Fruit fly (Drosophila melanogaster) whole organism, embryonic: ENCODE results near the gene CG4313.

Experiments
- Blimp-1 ChIP-seq: fragments of 200-800 bp; sonication (Bioruptor generic); optimal IDR thresholded peaks from 3 replicates; lab custom pipeline; 2018; ENCODE audit warnings: missing biosample characterization, missing genetic modification characterization, mild to moderate bottlenecking, moderate library complexity, missing genetic modification reagents
- CG10274 ChIP-seq: fragments of 200-800 bp; sonication (Bioruptor generic); optimal IDR thresholded peaks from 3 replicates; lab custom pipeline; 2017; ENCODE audit warnings: missing biosample characterization, mild to moderate bottlenecking, missing genetic modification characterization
- CG12299 ChIP-seq: fragments of 200-800 bp; sonication (Bioruptor generic); optimal IDR thresholded peaks from 2 replicates; lab custom pipeline; 2018; ENCODE audit warnings: missing biosample characterization, mild to moderate bottlenecking, missing genetic modification characterization
- CG12744 ChIP-seq: fragments of 200-800 bp; sonication (Bioruptor generic); optimal IDR thresholded peaks from 2 replicates; lab custom pipeline; 2016; ENCODE audit warnings: missing biosample characterization, missing genetic modification characterization
- CG12942 ChIP-seq: fragments of 200-800 bp; sonication (Bioruptor generic); optimal IDR thresholded peaks from 3 replicates; lab custom pipeline; 2016; ENCODE audit warnings: missing biosample characterization, missing genetic modification characterization
- CG1603 ChIP-seq: fragments of 200-800 bp; sonication (Bioruptor generic); optimal IDR thresholded peaks from 2 replicates; lab custom pipeline; 2019; ENCODE audit warnings: missing biosample characterization, mild to moderate bottlenecking, missing genetic modification characterization, moderate library complexity
- CG17328 ChIP-seq: fragments of 200-800 bp; sonication (Bioruptor generic); IDR thresholded peaks from 2 replicates; pipeline ENCODE4 v1.3.6; 2022; ENCODE audit warnings: missing biosample characterization, missing genetic modification characterization
- CG18599 ChIP-seq: fragments of 200-800 bp; sonication (Bioruptor generic); optimal IDR thresholded peaks from 3 replicates; lab custom pipeline; 2017; ENCODE audit warnings: missing biosample characterization, missing genetic modification characterization, mild to moderate bottlenecking, moderate library complexity, missing genetic modification reagents
- CG2875 ChIP-seq: fragments of 200-800 bp; sonication (Bioruptor generic); optimal IDR thresholded peaks from 2 replicates; lab custom pipeline; 2017; ENCODE audit warnings: missing biosample characterization, mild to moderate bottlenecking, missing genetic modification characterization, missing genetic modification reagents
- CG42726 ChIP-seq: fragments of 200-800 bp; sonication (Bioruptor generic); IDR thresholded peaks from 2 replicates; pipeline ENCODE4 v1.3.6; 2022; ENCODE audit warnings: missing biosample characterization, missing genetic modification characterization; ENCODE audit not compliant: partially characterized antibody
- CG4328 ChIP-seq: fragments of 200-800 bp; sonication (Bioruptor generic); optimal IDR thresholded peaks from 3 replicates; lab custom pipeline; 2017; ENCODE audit warnings: missing biosample characterization, missing genetic modification reagents, missing genetic modification characterization
- CG7271 ChIP-seq: fragments of 200-800 bp; sonication (Bioruptor generic); optimal IDR thresholded peaks from 2 replicates; lab custom pipeline; 2018; ENCODE audit warnings: missing biosample characterization, mild to moderate bottlenecking, missing genetic modification characterization, moderate library complexity
- CG8281 ChIP-seq: fragments of 200-800 bp; sonication (Bioruptor generic); optimal IDR thresholded peaks from 2 replicates; lab custom pipeline; 2018; ENCODE audit warnings: missing biosample characterization, mild to moderate bottlenecking, missing genetic modification characterization, moderate library complexity
- CG8290 ChIP-seq, 3 experiments: fragments of 200-800 bp; sonication (Bioruptor generic); optimal IDR thresholded peaks; 2 replicates each; lab custom pipeline; 2016 to 2019; ENCODE audit warnings: missing biosample characterization in 3 of 3, missing genetic modification characterization in 3 of 3, mild to moderate bottlenecking in 2 of 3, moderate library complexity in 1 of 3
- CG8359 ChIP-seq: fragments of 200-800 bp; sonication (Bioruptor generic); optimal IDR thresholded peaks from 2 replicates; lab custom pipeline; 2017; ENCODE audit warnings: missing biosample characterization, mild to moderate bottlenecking, missing genetic modification characterization, borderline replicate concordance
- CG9932 ChIP-seq: fragments of 200-800 bp; sonication (Bioruptor generic); IDR thresholded peaks from 2 replicates; pipeline ENCODE4 v1.3.6; 2022; ENCODE audit warnings: missing biosample characterization, missing genetic modification characterization
- CHES-1-like ChIP-seq: fragments of 200-800 bp; sonication (Bioruptor generic); optimal IDR thresholded peaks from 2 replicates; lab custom pipeline; 2016; ENCODE audit warnings: missing biosample characterization, missing genetic modification characterization
- CrebB ChIP-seq: fragments of 200-800 bp; sonication (Bioruptor generic); optimal IDR thresholded peaks from 3 replicates; lab custom pipeline; 2018; ENCODE audit warnings: missing biosample characterization, mild to moderate bottlenecking, missing genetic modification characterization
- Dip3 ChIP-seq: fragments of 200-800 bp; sonication (Bioruptor generic); optimal IDR thresholded peaks from 3 replicates; lab custom pipeline; 2016; ENCODE audit warnings: missing biosample characterization, missing genetic modification characterization
- Doc2 ChIP-seq: fragments of 200-800 bp; sonication (Bioruptor generic); IDR thresholded peaks from 2 replicates; pipeline ENCODE4 v1.3.6; 2022; ENCODE audit warnings: missing biosample characterization, missing genetic modification characterization
- GATAe ChIP-seq: fragments of 200-800 bp; sonication (Bioruptor generic); conservative IDR thresholded peaks from 2 replicates; pipeline ENCODE4 v1.3.6; 2022; ENCODE audit warnings: missing biosample characterization, missing genetic modification characterization
- Hr78 ChIP-seq, 2 experiments: fragments of 200-800 bp in 1 of 2; fragments of >200 bp in 1 of 2; sonication (Bioruptor generic) in 1 of 2; optimal IDR thresholded peaks; 2 replicates each; lab custom pipeline; 2017 to 2019; ENCODE audit warnings: missing biosample characterization in 2 of 2, missing genetic modification characterization in 2 of 2, mild to moderate bottlenecking in 1 of 2, moderate library complexity in 1 of 2
- Lhr ChIP-seq: fragments of 200-800 bp; sonication (Bioruptor generic); optimal IDR thresholded peaks from 3 replicates; lab custom pipeline; 2017; ENCODE audit warnings: mild to moderate bottlenecking, missing biosample characterization, missing genetic modification reagents, missing genetic modification characterization
- MBD-R2 ChIP-seq: fragments of 200-800 bp; sonication (Bioruptor generic); IDR thresholded peaks from 2 replicates; pipeline ENCODE4 v1.3.6; 2022; ENCODE audit warnings: missing biosample characterization, missing genetic modification characterization
- MESR4 ChIP-seq: fragments of 200-800 bp; sonication (Bioruptor generic); optimal IDR thresholded peaks from 2 replicates; lab custom pipeline; 2018; ENCODE audit warnings: missing biosample characterization, mild to moderate bottlenecking, missing genetic modification characterization, moderate library complexity
- NC2α ChIP-seq: fragments of 200-800 bp; sonication (Bioruptor generic); optimal IDR thresholded peaks from 2 replicates; lab custom pipeline; 2016; ENCODE audit warnings: missing biosample characterization, missing genetic modification characterization
- Ravus ChIP-seq: fragments of 200-800 bp; sonication (Bioruptor generic); IDR thresholded peaks from 2 replicates; pipeline ENCODE4 v1.3.6; 2022; ENCODE audit warnings: missing biosample characterization, missing genetic modification characterization
- Taf1 ChIP-seq: fragments of 200-800 bp; sonication (Bioruptor generic); IDR thresholded peaks from 2 replicates; pipeline ENCODE4 v1.3.6; 2022; ENCODE audit warnings: missing biosample characterization, missing genetic modification characterization
- Vsx1 ChIP-seq: fragments of 200-800 bp; sonication (Bioruptor generic); optimal IDR thresholded peaks from 2 replicates; lab custom pipeline; 2017; ENCODE audit warnings: missing biosample characterization, mild to moderate bottlenecking, missing genetic modification characterization, missing genetic modification reagents
- amos ChIP-seq: fragments of 200-800 bp; sonication (Bioruptor generic); IDR thresholded peaks from 2 replicates; pipeline ENCODE4 v1.3.6; 2022; ENCODE audit warnings: missing biosample characterization, missing genetic modification characterization; ENCODE audit not compliant: partially characterized antibody
- az2 ChIP-seq: fragments of 200-800 bp; sonication (Bioruptor generic); optimal IDR thresholded peaks from 3 replicates; lab custom pipeline; 2016; ENCODE audit warnings: missing biosample characterization, missing genetic modification characterization
- cg ChIP-seq: fragments of 200-800 bp; sonication (Bioruptor generic); optimal IDR thresholded peaks from 3 replicates; lab custom pipeline; 2019; ENCODE audit warnings: missing biosample characterization, mild to moderate bottlenecking, missing genetic modification characterization, moderate library complexity
- dimm ChIP-seq: fragments of 200-800 bp; sonication (Bioruptor generic); IDR thresholded peaks from 2 replicates; pipeline ENCODE4 v1.3.6; 2022; ENCODE audit warnings: missing biosample characterization, missing genetic modification characterization
- dm ChIP-seq: fragments of 200-800 bp; sonication (Bioruptor generic); optimal IDR thresholded peaks from 3 replicates; lab custom pipeline; 2016; ENCODE audit warnings: missing biosample characterization, missing genetic modification characterization
- her ChIP-seq: fragments of 200-800 bp; sonication (Bioruptor generic); optimal IDR thresholded peaks from 2 replicates; lab custom pipeline; 2016; ENCODE audit warnings: missing biosample characterization, missing genetic modification characterization
- kah ChIP-seq: fragments of 200-800 bp; sonication (Bioruptor generic); optimal IDR thresholded peaks from 2 replicates; lab custom pipeline; 2018; ENCODE audit warnings: missing biosample characterization, mild to moderate bottlenecking, missing genetic modification characterization
- kni ChIP-seq: fragments of 200-800 bp; sonication (Bioruptor generic); optimal IDR thresholded peaks from 3 replicates; lab custom pipeline; 2017; ENCODE audit warnings: mild to moderate bottlenecking, missing biosample characterization, missing genetic modification reagents, missing genetic modification characterization
- peb ChIP-seq: fragments of 200-800 bp; sonication (Bioruptor generic); IDR thresholded peaks from 2 replicates; pipeline ENCODE4 v1.3.6; 2022; ENCODE audit warnings: missing biosample characterization, missing genetic modification characterization
- prd ChIP-seq, 3 experiments: fragments of >200 bp in 2 of 3; fragments of 200-800 bp in 1 of 3; sonication (Bioruptor generic) in 1 of 3; optimal IDR thresholded peaks in 2 of 3; IDR thresholded peaks in 1 of 3; 2 replicates in 2 of 3; 3 replicates in 1 of 3; pipeline versions ENCODE4 v1.3.6 to Lab custom; 2017 to 2022; ENCODE audit warnings: missing biosample characterization in 1 of 3, missing genetic modification characterization in 1 of 3
- sc ChIP-seq, 3 experiments: fragments of >200 bp in 2 of 3; fragments of 200-800 bp in 1 of 3; sonication (Bioruptor generic) in 1 of 3; optimal IDR thresholded peaks; 2 replicates in 2 of 3; 3 replicates in 1 of 3; lab custom pipeline; 2017; ENCODE audit warnings: mild to moderate bottlenecking in 1 of 3, missing biosample characterization in 1 of 3, missing genetic modification characterization in 1 of 3, missing genetic modification reagents in 1 of 3
- sens ChIP-seq: fragments of 200-800 bp; sonication (Bioruptor generic); peaks from one replicate; lab custom pipeline; 2016; ENCODE audit warnings: missing biosample characterization, missing genetic modification characterization
- sens-2 ChIP-seq: fragments of 200-800 bp; sonication (Bioruptor generic); IDR thresholded peaks from 2 replicates; pipeline ENCODE4 v1.3.6; 2022; ENCODE audit warnings: missing biosample characterization, missing genetic modification characterization
- sna ChIP-seq: fragments of 200-800 bp; sonication (Bioruptor generic); IDR thresholded peaks from 2 replicates; pipeline ENCODE4 v1.3.6; 2022; ENCODE audit warnings: missing biosample characterization, missing genetic modification characterization; ENCODE audit not compliant: partially characterized antibody
- so ChIP-seq: fragments of 200-800 bp; sonication (Bioruptor generic); IDR thresholded peaks from 3 replicates; pipeline ENCODE4 v1.3.6; 2022; ENCODE audit warnings: missing biosample characterization, missing genetic modification characterization
- sr ChIP-seq: fragments of 200-800 bp; sonication (Bioruptor generic); IDR thresholded peaks from 3 replicates; pipeline ENCODE4 v1.3.6; 2022; ENCODE audit warnings: missing biosample characterization, missing genetic modification characterization
- stc ChIP-seq: fragments of 200-800 bp; sonication (Bioruptor generic); IDR thresholded peaks from 2 replicates; pipeline ENCODE4 v1.3.6; 2022; ENCODE audit warnings: missing biosample characterization, missing genetic modification characterization
- tna ChIP-seq: fragments of 200-800 bp; sonication (Bioruptor generic); IDR thresholded peaks from 2 replicates; pipeline ENCODE4 v1.3.6; 2022; ENCODE audit warnings: missing biosample characterization, missing genetic modification characterization; ENCODE audit not compliant: partially characterized antibody
- toy ChIP-seq: fragments of 200-800 bp; sonication (Bioruptor generic); IDR thresholded peaks from 2 replicates; pipeline ENCODE4 v1.3.6; 2022; ENCODE audit warnings: missing biosample characterization, missing genetic modification characterization

The CG4313 gene

DNA sequence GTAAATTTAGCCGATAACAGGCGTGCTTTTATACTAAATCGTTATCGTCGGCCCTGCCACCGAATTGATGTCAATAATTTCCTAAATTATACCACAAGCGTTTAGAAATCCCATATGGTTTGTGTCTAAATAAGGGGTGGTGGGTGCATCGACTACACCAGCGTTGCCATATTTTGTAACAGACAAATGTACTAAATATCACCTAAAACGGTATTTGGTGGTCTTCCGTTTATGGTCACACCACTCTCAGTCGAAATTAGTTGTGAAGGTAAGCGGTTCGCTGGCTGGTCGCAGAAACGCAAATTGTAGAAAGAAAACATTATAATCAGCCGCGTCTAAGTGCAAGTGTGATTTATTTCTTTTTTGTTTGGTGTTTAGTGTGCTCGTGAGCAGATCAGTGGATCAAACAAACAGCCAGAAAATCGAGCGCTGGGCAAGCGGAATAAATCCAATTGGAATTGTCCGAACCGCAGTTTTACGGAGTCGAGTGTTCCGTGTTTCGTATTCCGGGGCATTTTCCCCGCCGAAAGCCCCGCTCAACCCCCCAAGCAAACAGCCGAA, 38.8 kb downstream of the CG4313 start, which contains the start of the genes CG16903 and Unc-76 (continued):
- TF ChIP-seq az2: no peak
- peak; percentile 66 for TF ChIP-seq CHES-1-like (GFP tag; lab: Kevin White, UChicago)
- TF ChIP-seq Dip3 (GFP tag; lab: Kevin White, UChicago): peak; percentile 47
- TF ChIP-seq CG8281 (tag; lab: Kevin White, UChicago): no peak
- peak; percentile 57 for TF ChIP-seq CrebB
- no peak for TF ChIP-seq CG10274 (GFP tag; lab: Kevin White, UChicago)
- TF ChIP-seq peb (GFP tag; lab: Robert Waterston, UW): no peak
- peak in 1 of 2 experiments; percentile 24 for TF ChIP-seq Hr78 (GFP tag; optimal IDR thresholded peaks at IDR 0.05; lab: Kevin White, UChicago)
- TF ChIP-seq dimm (GFP tag; lab: Robert Waterston, UW): no peak
- no peak for TF ChIP-seq sna (GFP tag; lab: Robert Waterston, UW)
- no peak for TF ChIP-seq NC2α
- TF ChIP-seq Ravus: no peak
- peak; percentile 20 for TF ChIP-seq CG7271 (tag; lab: Kevin White, UChicago)
- TF ChIP-seq toy (GFP tag; lab: Robert Waterston, UW): no peak
- peak; percentile 98 for TF ChIP-seq Lhr
- peak; percentile 58 for TF ChIP-seq her (GFP tag; lab: Kevin White, UChicago)
- peak; percentile 26; the same call in 1 of the 3 replicates for TF ChIP-seq so (GFP tag; lab: Robert Waterston, UW)
- TF ChIP-seq sc (optimal IDR thresholded peaks at IDR 0.05; lab: Kevin White, UChicago): no peak
- TF ChIP-seq sc (GFP tag; optimal IDR thresholded peaks at IDR 0.05; lab: Kevin White, UChicago): no peak
- no peak for TF ChIP-seq sens-2
- TF ChIP-seq CG12942 (GFP tag; lab: Kevin White, UChicago): no peak
- TF ChIP-seq Blimp-1: peak; percentile 33
- TF ChIP-seq CG42726: peak; percentile 70
- peak; percentile 13 for TF ChIP-seq CG12744 (GFP tag; lab: Kevin White, UChicago)
- TF ChIP-seq CG18599 (GFP tag; lab: Kevin White, UChicago): peak; percentile 53
- TF ChIP-seq CG2875 (GFP tag; lab: Kevin White, UChicago): peak; percentile 47
- no peak for TF ChIP-seq Vsx1 (GFP tag; lab: Kevin White, UChicago)
- no peak for TF ChIP-seq kni (GFP tag; lab: Kevin White, UChicago)
- peak; percentile 86 for TF ChIP-seq MBD-R2 (GFP tag; lab: Robert Waterston, UW)
- TF ChIP-seq CG9932: peak; percentile 37; the same call in 1 of the 2 replicates
- TF ChIP-seq CG12299 (tag; lab: Kevin White, UChicago): peak; percentile 51
- TF ChIP-seq amos (GFP tag; lab: Robert Waterston, UW): peak; percentile 58
- peak; percentile 82 for TF ChIP-seq sens (GFP tag; lab: Kevin White, UChicago)
- TF ChIP-seq sr: 0 out of 3 replicates have a peak, but pooled peaks have one; percentile 7
- TF ChIP-seq tna (GFP tag; lab: Robert Waterston, UW): no peak
- TF ChIP-seq stc (GFP tag; lab: Robert Waterston, UW): no peak
- peak; percentile 92 for TF ChIP-seq CG1603 (tag; lab: Kevin White, UChicago)
- TF ChIP-seq dm (GFP tag; lab: Kevin White, UChicago): peak; percentile 60
- peak; percentile 54 for TF ChIP-seq CG8290 (GFP tag; optimal IDR thresholded peaks at IDR 0.05; lab: Kevin White, UChicago)
- TF ChIP-seq CG8290 (tag; optimal IDR thresholded peaks at IDR 0.05; lab: Kevin White, UChicago): peak in 1 of 2 experiments; percentile 82
- TF ChIP-seq cg (GFP tag; lab: Kevin White, UChicago): no peak
- TF ChIP-seq CG8359 (GFP tag; lab: Kevin White, UChicago): no peak
- TF ChIP-seq prd (optimal IDR thresholded peaks at IDR 0.05; lab: Kevin White, UChicago): no peak
- TF ChIP-seq prd (GFP tag; IDR thresholded peaks at IDR 0.05; lab: Robert Waterston, UW): no peak
- no peak for TF ChIP-seq CG4328 (GFP tag; lab: Kevin White, UChicago)
- no peak for TF ChIP-seq Taf1 (GFP tag; lab: Robert Waterston, UW)
- peak; percentile 91 for TF ChIP-seq MESR4 (GFP tag; lab: Kevin White, UChicago)
- no peak for TF ChIP-seq Doc2 (GFP tag; lab: Robert Waterston, UW)
- TF ChIP-seq GATAe (GFP tag; lab: Robert Waterston, UW): no peak
- no peak for TF ChIP-seq CG17328 (GFP tag; lab: Robert Waterston, UW)
- TF ChIP-seq kah: peak; percentile 52
